Fruit fly (Drosophila melanogaster) whole organism: ENCODE results near the gene CG42813.

Source experiments
- CG8478 ChIP-seq: fragments of >200 bp; optimal IDR thresholded peaks from 2 replicates; lab custom pipeline; 2018; ENCODE audit warnings: inconsistent platforms
- pan ChIP-seq: fragments of >200 bp; optimal IDR thresholded peaks from 2 replicates; lab custom pipeline; 2017
- psq ChIP-seq: fragments of >200 bp; optimal IDR thresholded peaks from 2 replicates; lab custom pipeline; 2017

dm6 chr3R:27238438-27239301 is 10.3 kb upstream of the CG42813 start, which contains the start of the genes CG31064 and PolA2:
- TF ChIP-seq pan (no peak), CG8478 (lab: Kevin White, UChicago) (no peak), psq (lab: Kevin White, UChicago) (no peak)
